Worm (Caenorhabditis elegans) whole organism, L3 larva: Measurements from ENCODE around the gene F36A4.1.

ENCODE experiments used
- ZK546.5 ChIP-seq: sonication (generic microtip); optimal IDR thresholded peaks from 2 replicates; lab custom pipeline; 2017; ENCODE audit warnings: missing biosample characterization, missing genetic modification characterization
- aly-2 ChIP-seq: fragments of 150-350 bp; optimal IDR thresholded peaks from 2 replicates; lab custom pipeline; 2014; ENCODE audit warnings: missing biosample characterization, missing genetic modification characterization
- fkh-10 ChIP-seq: sonication (generic microtip); optimal IDR thresholded peaks from 2 replicates; lab custom pipeline; 2017; ENCODE audit warnings: missing biosample characterization, missing genetic modification reagents, missing genetic modification characterization
- fos-1 ChIP-seq: fragments of 150-350 bp; optimal IDR thresholded peaks from 2 replicates; lab custom pipeline; 2014; ENCODE audit warnings: missing biosample characterization, missing genetic modification characterization
- lin-39 ChIP-seq: fragments of 150-350 bp; optimal IDR thresholded peaks from 2 replicates; lab custom pipeline; 2018; ENCODE audit warnings: missing biosample characterization, missing genetic modification reagents, missing genetic modification characterization
- mdl-1 ChIP-seq: fragments of 150-350 bp; optimal IDR thresholded peaks from 2 replicates; lab custom pipeline; 2014; ENCODE audit warnings: missing biosample characterization, missing genetic modification characterization
- nhr-237 ChIP-seq: fragments of 150-350 bp; optimal IDR thresholded peaks from 2 replicates; lab custom pipeline; 2014; ENCODE audit warnings: missing biosample characterization, missing genetic modification characterization
- nhr-25 ChIP-seq: sonication (generic microtip); optimal IDR thresholded peaks from 2 replicates; lab custom pipeline; 2017; ENCODE audit warnings: missing biosample characterization, missing genetic modification characterization
- nhr-28 ChIP-seq: fragments of 150-350 bp; optimal IDR thresholded peaks from 2 replicates; lab custom pipeline; 2014; ENCODE audit warnings: missing biosample characterization, missing genetic modification characterization
- pha-4 ChIP-seq: fragments of 150-350 bp; optimal IDR thresholded peaks from 2 replicates; lab custom pipeline; 2014; ENCODE audit warnings: missing biosample characterization, missing genetic modification reagents, missing genetic modification characterization
- unc-62 ChIP-seq: fragments of 150-350 bp; sonication (generic microtip); optimal IDR thresholded peaks from 4 replicates; lab custom pipeline; 2014; ENCODE audit warnings: missing biosample characterization, missing genetic modification reagents, missing genetic modification characterization
- ztf-11 ChIP-seq: fragments of 150-350 bp; optimal IDR thresholded peaks from 2 replicates; lab custom pipeline; 2014; ENCODE audit warnings: missing biosample characterization, missing genetic modification characterization

ce11 chrIV:4247334-4247733 is 24.9 kb upstream of the F36A4.1 start:
- no peak for TF ChIP-seq fkh-10 (GFP tag; lab: Kevin White, UChicago)
- peak; percentile 62 for TF ChIP-seq nhr-25 (tag; lab: Kevin White, UChicago)
- peak; percentile 71 for TF ChIP-seq pha-4
- no peak for TF ChIP-seq nhr-28
- no peak for TF ChIP-seq nhr-237 (tag; lab: Kevin White, UChicago)
- TF ChIP-seq unc-62 (GFP tag; lab: Kevin White, UChicago): no peak
- no peak for TF ChIP-seq ZK546.5 (tag; lab: Kevin White, UChicago)
- no peak for TF ChIP-seq mdl-1 (tag; lab: Kevin White, UChicago)
- no peak for TF ChIP-seq ztf-11 (tag; lab: Kevin White, UChicago)
- TF ChIP-seq fos-1 (tag; lab: Kevin White, UChicago): no peak
- peak; percentile 31 for TF ChIP-seq lin-39
- TF ChIP-seq aly-2 (tag; lab: Kevin White, UChicago): no peak
